Fruit fly (Drosophila melanogaster): ENCODE results near the gene crim.

- TF ChIP-seq psq (optimal IDR thresholded peaks at IDR 0.05) = no peak
- no peak for TF ChIP-seq insv (optimal IDR thresholded peaks at IDR 0.05)
- TF ChIP-seq Sin3A (optimal IDR thresholded peaks at IDR 0.05) = no peak
- TF ChIP-seq ttk (optimal IDR thresholded peaks at IDR 0.05) = no peak
Measured at dm6 chr3L:11711059-11711628, at the start of gene crim.

All from Kc167 (cell line).